Fruit fly (Drosophila melanogaster) whole organism, embryonic: ENCODE measurements around the gene CG5853.
A peak's percentile ranks its signal among the peaks of the same experiment; 100 is the strongest.

ENCODE experiments used
- Antp ChIP-seq: fragments of 200-800 bp; sonication (Bioruptor generic); optimal IDR thresholded peaks from 3 replicates; lab custom pipeline; 2016; ENCODE audit warnings: missing biosample characterization, missing genetic modification characterization
- Bteb2 ChIP-seq: fragments of 200-800 bp; sonication (Bioruptor generic); optimal IDR thresholded peaks from 2 replicates; lab custom pipeline; 2016; ENCODE audit warnings: missing biosample characterization, missing genetic modification characterization
- CG10267 ChIP-seq: fragments of 200-800 bp; sonication (Bioruptor generic); optimal IDR thresholded peaks from 2 replicates; lab custom pipeline; 2018; ENCODE audit warnings: missing biosample characterization, mild to moderate bottlenecking, missing genetic modification characterization, moderate library complexity
- CG10274 ChIP-seq: fragments of 200-800 bp; sonication (Bioruptor generic); optimal IDR thresholded peaks from 3 replicates; lab custom pipeline; 2017; ENCODE audit warnings: missing biosample characterization, mild to moderate bottlenecking, missing genetic modification characterization
- CG10321 ChIP-seq: fragments of 200-800 bp; sonication (Bioruptor generic); IDR thresholded peaks from 2 replicates; pipeline ENCODE4 v1.3.6; 2022; ENCODE audit warnings: missing biosample characterization, missing genetic modification characterization
- CG10462 ChIP-seq: fragments of 200-800 bp; sonication (Bioruptor generic); optimal IDR thresholded peaks from 2 replicates; lab custom pipeline; 2016; ENCODE audit warnings: missing biosample characterization, missing genetic modification characterization
- CG10979 ChIP-seq: fragments of 200-800 bp; sonication (Bioruptor generic); optimal IDR thresholded peaks from 2 replicates; lab custom pipeline; 2018; ENCODE audit warnings: missing biosample characterization, mild to moderate bottlenecking, missing genetic modification characterization, moderate library complexity
- CG12071 ChIP-seq: fragments of 200-800 bp; sonication (Bioruptor generic); optimal IDR thresholded peaks from 3 replicates; lab custom pipeline; 2018; ENCODE audit warnings: missing biosample characterization, mild to moderate bottlenecking, missing genetic modification characterization
- CG13296 ChIP-seq: fragments of 200-800 bp; sonication (Bioruptor generic); optimal IDR thresholded peaks from 3 replicates; lab custom pipeline; 2018; ENCODE audit warnings: missing biosample characterization, mild to moderate bottlenecking, missing genetic modification characterization
- CG17328 ChIP-seq: fragments of 200-800 bp; sonication (Bioruptor generic); IDR thresholded peaks from 2 replicates; pipeline ENCODE4 v1.3.6; 2022; ENCODE audit warnings: missing biosample characterization, missing genetic modification characterization
- CG34422 ChIP-seq: fragments of 200-800 bp; sonication (Bioruptor generic); IDR thresholded peaks from 3 replicates; pipeline ENCODE4 v1.3.6; 2022; ENCODE audit warnings: missing biosample characterization, missing genetic modification characterization
- CG3995 ChIP-seq: fragments of 200-800 bp; sonication (Bioruptor generic); optimal IDR thresholded peaks from 3 replicates; lab custom pipeline; 2016; ENCODE audit warnings: missing biosample characterization, missing genetic modification characterization
- CG4328 ChIP-seq: fragments of 200-800 bp; sonication (Bioruptor generic); optimal IDR thresholded peaks from 3 replicates; lab custom pipeline; 2017; ENCODE audit warnings: missing biosample characterization, missing genetic modification reagents, missing genetic modification characterization
- CG4424 ChIP-seq: fragments of 200-800 bp; sonication (Bioruptor generic); optimal IDR thresholded peaks from 3 replicates; lab custom pipeline; 2016; ENCODE audit warnings: missing biosample characterization, missing genetic modification characterization
- CG5180 ChIP-seq: fragments of 200-800 bp; sonication (Bioruptor generic); optimal IDR thresholded peaks from 3 replicates; lab custom pipeline; 2017; ENCODE audit warnings: missing biosample characterization, missing genetic modification characterization, mild to moderate bottlenecking, moderate library complexity, missing genetic modification reagents
- CG8290 ChIP-seq, 3 experiments: fragments of 200-800 bp; sonication (Bioruptor generic); optimal IDR thresholded peaks; 2 replicates each; lab custom pipeline; 2016 to 2019; ENCODE audit warnings: missing biosample characterization in 3 of 3, missing genetic modification characterization in 3 of 3, mild to moderate bottlenecking in 2 of 3, moderate library complexity in 1 of 3
- CG9797 ChIP-seq: fragments of 200-800 bp; sonication (Bioruptor generic); optimal IDR thresholded peaks from 3 replicates; lab custom pipeline; 2018; ENCODE audit warnings: missing biosample characterization, mild to moderate bottlenecking, missing genetic modification characterization
- CG9876 ChIP-seq: fragments of 200-800 bp; sonication (Bioruptor generic); optimal IDR thresholded peaks from 2 replicates; lab custom pipeline; 2016; ENCODE audit warnings: missing biosample characterization, missing genetic modification characterization
- Deaf1 ChIP-seq: fragments of 200-800 bp; optimal IDR thresholded peaks from 3 replicates; lab custom pipeline; 2019; ENCODE audit warnings: missing biosample characterization, mild to moderate bottlenecking, missing genetic modification characterization, moderate library complexity
- Dfd ChIP-seq, 2 experiments: fragments of >200 bp; optimal IDR thresholded peaks; 2 replicates each; lab custom pipeline; 2017; ENCODE audit warnings: missing biosample characterization in 2 of 2, missing genetic modification characterization in 2 of 2
- Fer2 ChIP-seq: fragments of 200-800 bp; sonication (Bioruptor generic); optimal IDR thresholded peaks from 2 replicates; lab custom pipeline; 2018; ENCODE audit warnings: missing biosample characterization, mild to moderate bottlenecking, missing genetic modification characterization, moderate library complexity
- H15 ChIP-seq: fragments of 200-800 bp; sonication (Bioruptor generic); IDR thresholded peaks from 3 replicates; pipeline ENCODE4 v1.3.6; 2022; ENCODE audit warnings: missing biosample characterization, missing genetic modification characterization
- Max ChIP-seq: fragments of 200-800 bp; sonication (Bioruptor generic); optimal IDR thresholded peaks from 2 replicates; lab custom pipeline; 2016; ENCODE audit warnings: missing biosample characterization, mild to moderate bottlenecking, missing genetic modification characterization
- Mes4 ChIP-seq: fragments of 200-800 bp; sonication (Bioruptor generic); optimal IDR thresholded peaks from 2 replicates; lab custom pipeline; 2016; ENCODE audit warnings: missing biosample characterization, missing genetic modification characterization
- Mrtf ChIP-seq: fragments of 200-800 bp; sonication (Bioruptor generic); IDR thresholded peaks from 3 replicates; pipeline ENCODE4 v1.3.6; 2022; ENCODE audit warnings: missing biosample characterization, missing genetic modification characterization
- Myb ChIP-seq: fragments of 200-800 bp; sonication (Bioruptor generic); optimal IDR thresholded peaks from 2 replicates; lab custom pipeline; 2016; ENCODE audit warnings: missing biosample characterization, missing genetic modification characterization
- NC2β ChIP-seq: fragments of 200-800 bp; sonication (Bioruptor generic); optimal IDR thresholded peaks from 2 replicates; lab custom pipeline; 2016; ENCODE audit warnings: missing biosample characterization, missing genetic modification characterization
- Nf-YA ChIP-seq: fragments of 200-800 bp; sonication (Bioruptor generic); IDR thresholded peaks from 2 replicates; pipeline ENCODE4 v1.3.6; 2022; ENCODE audit warnings: missing biosample characterization, missing genetic modification characterization
- Opbp ChIP-seq: fragments of 200-800 bp; sonication (Bioruptor generic); IDR thresholded peaks from 3 replicates; pipeline ENCODE4 v1.3.6; 2022; ENCODE audit warnings: missing biosample characterization, missing genetic modification characterization; ENCODE audit not compliant: partially characterized antibody
- az2 ChIP-seq: fragments of 200-800 bp; sonication (Bioruptor generic); optimal IDR thresholded peaks from 3 replicates; lab custom pipeline; 2016; ENCODE audit warnings: missing biosample characterization, missing genetic modification characterization
- bbx ChIP-seq: fragments of 200-800 bp; sonication (Bioruptor generic); IDR thresholded peaks from 2 replicates; pipeline ENCODE4 v1.3.6; 2022; ENCODE audit warnings: missing biosample characterization, missing genetic modification characterization; ENCODE audit not compliant: partially characterized antibody
- croc ChIP-seq: fragments of 200-800 bp; sonication (Bioruptor generic); conservative IDR thresholded peaks from 3 replicates; pipeline ENCODE4 v1.3.6; 2022; ENCODE audit warnings: missing biosample characterization, missing genetic modification characterization
- dati ChIP-seq: fragments of 200-800 bp; sonication (Bioruptor generic); IDR thresholded peaks from 2 replicates; pipeline ENCODE4 v1.3.6; 2022; ENCODE audit warnings: missing biosample characterization, missing genetic modification characterization
- dimm ChIP-seq: fragments of 200-800 bp; sonication (Bioruptor generic); IDR thresholded peaks from 2 replicates; pipeline ENCODE4 v1.3.6; 2022; ENCODE audit warnings: missing biosample characterization, missing genetic modification characterization
- ind ChIP-seq: fragments of 200-800 bp; sonication (Bioruptor generic); optimal IDR thresholded peaks from 3 replicates; lab custom pipeline; 2016; ENCODE audit warnings: missing biosample characterization, missing genetic modification characterization
- jing ChIP-seq: fragments of 200-800 bp; sonication (Bioruptor generic); optimal IDR thresholded peaks from 2 replicates; lab custom pipeline; 2018; ENCODE audit warnings: missing biosample characterization, mild to moderate bottlenecking, missing genetic modification characterization
- kni ChIP-seq: fragments of 200-800 bp; sonication (Bioruptor generic); optimal IDR thresholded peaks from 3 replicates; lab custom pipeline; 2017; ENCODE audit warnings: mild to moderate bottlenecking, missing biosample characterization, missing genetic modification reagents, missing genetic modification characterization
- lbe ChIP-seq: fragments of 200-800 bp; sonication (Bioruptor generic); optimal IDR thresholded peaks from 2 replicates; lab custom pipeline; 2016; ENCODE audit warnings: missing biosample characterization, mild to moderate bottlenecking, missing genetic modification characterization
- nau ChIP-seq: fragments of 200-800 bp; sonication (Bioruptor generic); optimal IDR thresholded peaks from 3 replicates; lab custom pipeline; 2017; ENCODE audit warnings: missing biosample characterization, mild to moderate bottlenecking, missing genetic modification characterization, missing genetic modification reagents
- schlank ChIP-seq: fragments of 200-800 bp; sonication (Bioruptor generic); optimal IDR thresholded peaks from 2 replicates; lab custom pipeline; 2018; ENCODE audit warnings: missing biosample characterization, mild to moderate bottlenecking, missing genetic modification characterization
- stc ChIP-seq: fragments of 200-800 bp; sonication (Bioruptor generic); IDR thresholded peaks from 2 replicates; pipeline ENCODE4 v1.3.6; 2022; ENCODE audit warnings: missing biosample characterization, missing genetic modification characterization
- tap ChIP-seq: fragments of 200-800 bp; optimal IDR thresholded peaks from 3 replicates; lab custom pipeline; 2019; ENCODE audit warnings: missing biosample characterization, mild to moderate bottlenecking, missing genetic modification characterization, moderate library complexity
- tio ChIP-seq: fragments of 200-800 bp; sonication (Bioruptor generic); optimal IDR thresholded peaks from 2 replicates; lab custom pipeline; 2017; ENCODE audit warnings: missing biosample characterization, missing genetic modification characterization, inconsistent platforms
- tna ChIP-seq: fragments of 200-800 bp; sonication (Bioruptor generic); IDR thresholded peaks from 2 replicates; pipeline ENCODE4 v1.3.6; 2022; ENCODE audit warnings: missing biosample characterization, missing genetic modification characterization; ENCODE audit not compliant: partially characterized antibody
- tup ChIP-seq: fragments of 200-800 bp; sonication (Bioruptor generic); optimal IDR thresholded peaks from 2 replicates; lab custom pipeline; 2016; ENCODE audit warnings: missing biosample characterization, mild to moderate bottlenecking, missing genetic modification characterization, moderate library complexity
- unc-4 ChIP-seq: fragments of 200-800 bp; sonication (Bioruptor generic); IDR thresholded peaks from 2 replicates; pipeline ENCODE4 v1.3.6; 2022; ENCODE audit warnings: missing biosample characterization, missing genetic modification characterization; ENCODE audit not compliant: partially characterized antibody
- zen ChIP-seq: fragments of 200-800 bp; sonication (Bioruptor generic); optimal IDR thresholded peaks from 3 replicates; lab custom pipeline; 2018; ENCODE audit warnings: missing biosample characterization, mild to moderate bottlenecking, missing genetic modification characterization, moderate library complexity

The CG5853 gene

dm6 chr2L:9918020-9918959, 29.2 kb downstream of the CG5853 start, which contains the start of the genes CG5885 and CG4598 (continued):
- TF ChIP-seq Mrtf (peak; percentile 65; the same call in 2 of the 3 replicates), CG9876 (GFP tag; lab: Kevin White, UChicago) (no peak), kni (GFP tag; lab: Kevin White, UChicago) (no peak), tio (GFP tag; lab: Kevin White, UChicago) (no peak), CG3995 (GFP tag; lab: Kevin White, UChicago) (no peak), Myb (GFP tag; lab: Kevin White, UChicago) (peak; percentile 84), CG34422 (peak; percentile 63; the same call in 2 of the 3 replicates), lbe (GFP tag; lab: Kevin White, UChicago) (peak; percentile 53), Bteb2 (peak; percentile 15), Nf-YA (GFP tag; lab: Robert Waterston, UW) (no peak), az2 (peak; percentile 76), CG10267 (tag; lab: Kevin White, UChicago) (peak; percentile 71), unc-4 (GFP tag; lab: Robert Waterston, UW) (peak; percentile 80), nau (GFP tag; lab: Kevin White, UChicago) (no peak), CG10462 (peak; percentile 57), ind (GFP tag; lab: Kevin White, UChicago) (peak; percentile 59), zen (tag; lab: Kevin White, UChicago) (peak; percentile 7), tna (GFP tag; lab: Robert Waterston, UW) (peak; percentile 48), CG8290 (GFP tag; optimal IDR thresholded peaks at IDR 0.05; lab: Kevin White, UChicago) (peak; percentile 46), CG8290 (tag; optimal IDR thresholded peaks at IDR 0.05; lab: Kevin White, UChicago) (peak in 1 of 2 experiments; percentile 76), croc (GFP tag; lab: Robert Waterston, UW) (0 out of 3 replicates have a peak, but pooled peaks have one; percentile 25), Fer2 (tag; lab: Kevin White, UChicago) (peak; percentile 57), CG10979 (tag; lab: Kevin White, UChicago) (peak; percentile 58), CG17328 (GFP tag; lab: Robert Waterston, UW) (peak; percentile 70), Deaf1 (peak; percentile 89), Antp (peak; percentile 59), jing (GFP tag; lab: Kevin White, UChicago) (peak; percentile 50), Opbp (GFP tag; lab: Robert Waterston, UW) (peak; percentile 89), CG10274 (GFP tag; lab: Kevin White, UChicago) (no peak), Dfd (GFP tag; optimal IDR thresholded peaks at IDR 0.05; lab: Kevin White, UChicago) (no peak), CG12071 (no peak), CG4328 (GFP tag; lab: Kevin White, UChicago) (peak; percentile 50), CG5180 (GFP tag; lab: Kevin White, UChicago) (peak; percentile 48), CG9797 (GFP tag; lab: Kevin White, UChicago) (peak; percentile 47), stc (GFP tag; lab: Robert Waterston, UW) (peak; percentile 51), tup (GFP tag; lab: Kevin White, UChicago) (peak; percentile 40), bbx (peak; percentile 81), CG10321 (GFP tag; lab: Robert Waterston, UW) (no peak), CG4424 (GFP tag; lab: Kevin White, UChicago) (peak; percentile 63), H15 (GFP tag; lab: Robert Waterston, UW) (peak; percentile 41; the same call in 2 of the 3 replicates), dati (GFP tag; lab: Robert Waterston, UW) (no peak), NC2β (GFP tag; lab: Kevin White, UChicago) (peak; percentile 44), CG13296 (GFP tag; lab: Kevin White, UChicago) (peak; percentile 55), Max (GFP tag; lab: Kevin White, UChicago) (no peak), tap (tag; lab: Kevin White, UChicago) (peak; percentile 45), schlank (tag; lab: Kevin White, UChicago) (peak; percentile 50), dimm (GFP tag; lab: Robert Waterston, UW) (no peak), Mes4 (GFP tag; lab: Kevin White, UChicago) (no peak)
